Fruit fly (Drosophila melanogaster): ENCODE results near the gene CG15515.
"Not testable (repeated sequence)": the region's sequence is repeated elsewhere in the genome, so short reads cannot be mapped to it uniquely, and the experiment has no call there.

DNA sequence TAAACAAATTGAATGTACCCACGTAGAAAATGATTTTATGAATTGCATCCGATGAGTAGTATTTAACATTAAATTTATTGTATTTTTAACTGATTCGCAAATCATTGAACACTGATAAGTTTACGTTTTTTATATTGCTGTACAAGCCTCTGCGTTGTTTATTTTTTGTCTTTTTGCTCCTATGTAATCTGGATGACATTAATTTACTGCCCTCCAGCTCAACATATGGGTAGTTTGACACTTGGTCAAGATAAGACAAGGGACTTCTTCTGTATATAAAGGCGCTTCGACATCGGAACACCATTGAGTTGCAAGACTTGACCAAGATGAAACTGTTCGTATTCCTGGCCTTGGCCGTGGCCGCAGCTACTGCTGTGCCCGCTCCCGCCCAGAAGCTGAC is 16.7 kb downstream of the CG15515 start, which contains the start of gene Jon99Ciii:
- not testable (repeated sequence) for TF ChIP-seq ey (GFP tag; optimal IDR thresholded peaks at IDR 0.05); N (GFP tag; optimal IDR thresholded peaks at IDR 0.05); psq (GFP tag; optimal IDR thresholded peaks at IDR 0.05); dl (GFP tag; optimal IDR thresholded peaks at IDR 0.05; ENCODE audit: insufficient read depth in 1 of 2, partially characterized antibody in 2 of 2); Rel (GFP tag; optimal IDR thresholded peaks at IDR 0.05); Rel (tag; optimal IDR thresholded peaks at IDR 0.05)
